Fruit fly (Drosophila melanogaster) Kc167 (cell line): ENCODE results near the gene Dlc90F.

Experiments used
- h ChIP-seq: fragments of >200 bp; optimal IDR thresholded peaks from 3 replicates; lab custom pipeline; 2018; ENCODE audit warnings: missing external identifiers
- ttk ChIP-seq: sonication (Bioruptor generic); optimal IDR thresholded peaks from 2 replicates; lab custom pipeline; 2017; ENCODE audit warnings: missing external identifiers

dm6 chr3R:18298298-18298899 lies 630 bp upstream of the Dlc90F start:
- TF ChIP-seq ttk (lab: Kevin White, UChicago) = no peak
- no peak for TF ChIP-seq h (lab: Kevin White, UChicago)
